Fruit fly (Drosophila melanogaster): Measurements from ENCODE around the gene CG42537.

CG42537 gene

dm6 chr3R:6401522-6401844 is 23.9 kb downstream of the CG42537 start:
- TF ChIP-seq CG33017 (tag; optimal IDR thresholded peaks at IDR 0.05) (no peak), tj (GFP tag; optimal IDR thresholded peaks at IDR 0.05) (no peak), kay (GFP tag; ENCODE audit: borderline replicate concordance) (no peak), bab1 (GFP tag; optimal IDR thresholded peaks at IDR 0.05) (no peak), CG14711 (tag; optimal IDR thresholded peaks at IDR 0.05) (no peak), Mnt (GFP tag; optimal IDR thresholded peaks at IDR 0.05) (no peak), CG1620 (GFP tag; optimal IDR thresholded peaks at IDR 0.05) (no peak), ovo (GFP tag; optimal IDR thresholded peaks at IDR 0.05) (no peak), cnc (optimal IDR thresholded peaks at IDR 0.05) (no peak), CG11617 (GFP tag; optimal IDR thresholded peaks at IDR 0.05) (no peak), cic (GFP tag; optimal IDR thresholded peaks at IDR 0.05) (no peak), CG5204 (GFP tag; optimal IDR thresholded peaks at IDR 0.05) (no peak), CG7101 (tag; optimal IDR thresholded peaks at IDR 0.05) (no peak), toe (GFP tag; optimal IDR thresholded peaks at IDR 0.05) (no peak), CG12768 (GFP tag; optimal IDR thresholded peaks at IDR 0.05) (no peak)

- peak; percentile 13 for TF ChIP-seq cic (GFP tag; optimal IDR thresholded peaks at IDR 0.05)
- no peak for TF ChIP-seq ovo (GFP tag; optimal IDR thresholded peaks at IDR 0.05)
Measured at dm6 chr3R:6402522-6403171, 25.1 kb downstream of the CG42537 start.

dm6 chr3R:6403674-6404073 is 26.1 kb downstream of the CG42537 start:
- no peak for TF ChIP-seq CG11617 (GFP tag; optimal IDR thresholded peaks at IDR 0.05)
- no peak for TF ChIP-seq Mnt (GFP tag; optimal IDR thresholded peaks at IDR 0.05)
- no peak for TF ChIP-seq cic (GFP tag; optimal IDR thresholded peaks at IDR 0.05)
- no peak for TF ChIP-seq Clk (GFP tag; optimal IDR thresholded peaks at IDR 0.05)
- no peak for TF ChIP-seq CG5204 (GFP tag; optimal IDR thresholded peaks at IDR 0.05)
- no peak for TF ChIP-seq cnc (optimal IDR thresholded peaks at IDR 0.05)
- no peak for TF ChIP-seq toe (GFP tag; optimal IDR thresholded peaks at IDR 0.05)
- TF ChIP-seq CG14711 (tag; optimal IDR thresholded peaks at IDR 0.05) = no peak
- no peak for TF ChIP-seq CG7101 (tag; optimal IDR thresholded peaks at IDR 0.05)
- no peak for TF ChIP-seq ovo (GFP tag; optimal IDR thresholded peaks at IDR 0.05)
- no peak for TF ChIP-seq CG1620 (GFP tag; optimal IDR thresholded peaks at IDR 0.05)
- TF ChIP-seq Hr96 (GFP tag; optimal IDR thresholded peaks at IDR 0.05) = no peak
- no peak for TF ChIP-seq tj (GFP tag; optimal IDR thresholded peaks at IDR 0.05)

dm6 chr3R:6404174-6404573 is 26.6 kb downstream of the CG42537 start:
- TF ChIP-seq kay (GFP tag; ENCODE audit: borderline replicate concordance) (no peak), Crg-1 (GFP tag; optimal IDR thresholded peaks at IDR 0.05) (no peak), CG11617 (GFP tag; optimal IDR thresholded peaks at IDR 0.05) (peak; percentile 11), pad (GFP tag; optimal IDR thresholded peaks at IDR 0.05) (no peak), CG7101 (tag; optimal IDR thresholded peaks at IDR 0.05) (peak; percentile 38), bab1 (GFP tag; optimal IDR thresholded peaks at IDR 0.05) (peak; percentile 54), Hr96 (GFP tag; optimal IDR thresholded peaks at IDR 0.05) (peak; percentile 16), cic (GFP tag; optimal IDR thresholded peaks at IDR 0.05) (no peak), CG33017 (tag; optimal IDR thresholded peaks at IDR 0.05) (peak; percentile 30), ovo (GFP tag; optimal IDR thresholded peaks at IDR 0.05) (no peak), tj (GFP tag; optimal IDR thresholded peaks at IDR 0.05) (peak; percentile 41), CG14711 (tag; optimal IDR thresholded peaks at IDR 0.05) (peak; percentile 51), Mnt (GFP tag; optimal IDR thresholded peaks at IDR 0.05) (no peak), CG1620 (GFP tag; optimal IDR thresholded peaks at IDR 0.05) (peak; percentile 3)

- no peak for TF ChIP-seq ovo (GFP tag; optimal IDR thresholded peaks at IDR 0.05)
- TF ChIP-seq CG5204 (GFP tag; optimal IDR thresholded peaks at IDR 0.05) = no peak
- no peak for TF ChIP-seq Hr96 (GFP tag; optimal IDR thresholded peaks at IDR 0.05)
- no peak for TF ChIP-seq CG33017 (tag; optimal IDR thresholded peaks at IDR 0.05)
- no peak for TF ChIP-seq cnc (optimal IDR thresholded peaks at IDR 0.05)
- no peak for TF ChIP-seq tj (GFP tag; optimal IDR thresholded peaks at IDR 0.05)
- TF ChIP-seq CG11617 (GFP tag; optimal IDR thresholded peaks at IDR 0.05) = no peak
- TF ChIP-seq CG1620 (GFP tag; optimal IDR thresholded peaks at IDR 0.05) = no peak
- no peak for TF ChIP-seq CG7101 (tag; optimal IDR thresholded peaks at IDR 0.05)
- TF ChIP-seq bab1 (GFP tag; optimal IDR thresholded peaks at IDR 0.05) = no peak
- TF ChIP-seq cic (GFP tag; optimal IDR thresholded peaks at IDR 0.05) = no peak
- TF ChIP-seq pad (GFP tag; optimal IDR thresholded peaks at IDR 0.05) = no peak
- TF ChIP-seq CG12768 (GFP tag; optimal IDR thresholded peaks at IDR 0.05) = no peak
- no peak for TF ChIP-seq kay (GFP tag; ENCODE audit: borderline replicate concordance)
- no peak for TF ChIP-seq CG14711 (tag; optimal IDR thresholded peaks at IDR 0.05)
- TF ChIP-seq Crg-1 (GFP tag; optimal IDR thresholded peaks at IDR 0.05) = no peak
- no peak for TF ChIP-seq CG7045 (GFP tag; optimal IDR thresholded peaks at IDR 0.05)
- TF ChIP-seq Mnt (GFP tag; optimal IDR thresholded peaks at IDR 0.05) = no peak
Measured at dm6 chr3R:6405239-6405638, 27.6 kb downstream of the CG42537 start.

- peak; percentile 67 for TF ChIP-seq toe (GFP tag; optimal IDR thresholded peaks at IDR 0.05)
- peak; percentile 25 for TF ChIP-seq CG14711 (tag; optimal IDR thresholded peaks at IDR 0.05)
- TF ChIP-seq CG1620 (GFP tag; optimal IDR thresholded peaks at IDR 0.05) = peak; percentile 16
- TF ChIP-seq CG5204 (GFP tag; optimal IDR thresholded peaks at IDR 0.05) = no peak
- TF ChIP-seq CG12768 (GFP tag; optimal IDR thresholded peaks at IDR 0.05) = peak; percentile 27
- peak; percentile 50 for TF ChIP-seq ovo (GFP tag; optimal IDR thresholded peaks at IDR 0.05)
- no peak for TF ChIP-seq kay (GFP tag; ENCODE audit: borderline replicate concordance)
- peak; percentile 14 for TF ChIP-seq cic (GFP tag; optimal IDR thresholded peaks at IDR 0.05)
- no peak for TF ChIP-seq Crg-1 (GFP tag; optimal IDR thresholded peaks at IDR 0.05)
- TF ChIP-seq cnc (optimal IDR thresholded peaks at IDR 0.05) = no peak
- TF ChIP-seq tj (GFP tag; optimal IDR thresholded peaks at IDR 0.05) = peak; percentile 22
- TF ChIP-seq Clk (GFP tag; optimal IDR thresholded peaks at IDR 0.05) = no peak
- TF ChIP-seq CG7101 (tag; optimal IDR thresholded peaks at IDR 0.05) = peak; percentile 54
- no peak for TF ChIP-seq CG7045 (GFP tag; optimal IDR thresholded peaks at IDR 0.05)
- peak; percentile 54 for TF ChIP-seq Mnt (GFP tag; optimal IDR thresholded peaks at IDR 0.05)
- no peak for TF ChIP-seq Hr96 (GFP tag; optimal IDR thresholded peaks at IDR 0.05)
- TF ChIP-seq CG33017 (tag; optimal IDR thresholded peaks at IDR 0.05) = peak; percentile 42
- peak; percentile 74 for TF ChIP-seq bab1 (GFP tag; optimal IDR thresholded peaks at IDR 0.05)
- TF ChIP-seq CG11617 (GFP tag; optimal IDR thresholded peaks at IDR 0.05) = peak; percentile 15
- TF ChIP-seq pad (GFP tag; optimal IDR thresholded peaks at IDR 0.05) = no peak
Measured at dm6 chr3R:6405674-6406565, 28.3 kb downstream of the CG42537 start, which contains the start of gene Dmtn. Gene Dmtn, minus strand, starts transcription at chr3R:6405895.
